Worm (Caenorhabditis elegans) whole organism, L1 larva: ENCODE results near the gene cyp-35B3.

Experiments
- aly-2 ChIP-seq: fragments of 150-350 bp; optimal IDR thresholded peaks from 2 replicates; lab custom pipeline; 2014; ENCODE audit warnings: missing biosample characterization, missing genetic modification characterization
- ama-1 ChIP-seq: fragments of 150-350 bp; optimal IDR thresholded peaks from 2 replicates; lab custom pipeline; 2014
- blmp-1 ChIP-seq: fragments of 150-350 bp; optimal IDR thresholded peaks from 2 replicates; lab custom pipeline; 2014; ENCODE audit warnings: missing biosample characterization, missing genetic modification characterization
- dpl-1 ChIP-seq, 3 experiments: fragments of 150-350 bp in 2 of 3; sonication (generic microtip) in 1 of 3; optimal IDR thresholded peaks; 2 replicates each; lab custom pipeline; 2014 to 2017; ENCODE audit warnings: missing biosample characterization in 3 of 3, missing genetic modification characterization in 3 of 3, missing genetic modification reagents in 3 of 3
- fos-1 ChIP-seq: fragments of 150-350 bp; optimal IDR thresholded peaks from 2 replicates; lab custom pipeline; 2014; ENCODE audit warnings: missing biosample characterization, missing genetic modification characterization
- hlh-17 ChIP-seq: fragments of 200-800 bp; sonication (Bioruptor generic); optimal IDR thresholded peaks from 2 replicates; lab custom pipeline; 2018; ENCODE audit warnings: missing genetic modification characterization, mild to moderate bottlenecking, missing compliant biosample characterization, moderate library complexity, borderline replicate concordance
- nhr-237 ChIP-seq: fragments of 150-350 bp; optimal IDR thresholded peaks from 2 replicates; lab custom pipeline; 2014; ENCODE audit warnings: missing biosample characterization, missing genetic modification characterization
- skn-1 ChIP-seq: fragments of 150-350 bp; optimal IDR thresholded peaks from 2 replicates; lab custom pipeline; 2014; ENCODE audit warnings: missing biosample characterization, missing genetic modification characterization
- snu-23 ChIP-seq: sonication (generic microtip); optimal IDR thresholded peaks from 2 replicates; lab custom pipeline; 2016; ENCODE audit warnings: missing genetic modification characterization, missing compliant biosample characterization
- tlp-1 ChIP-seq: fragments of 150-350 bp; optimal IDR thresholded peaks from 2 replicates; lab custom pipeline; 2014; ENCODE audit warnings: missing biosample characterization, missing genetic modification characterization
- unc-62 ChIP-seq: fragments of 150-350 bp; optimal IDR thresholded peaks from 2 replicates; lab custom pipeline; 2014; ENCODE audit warnings: missing biosample characterization, missing genetic modification reagents, missing genetic modification characterization
- unc-98 ChIP-seq: fragments of 200-800 bp; sonication (Bioruptor generic); IDR thresholded peaks from 2 replicates; pipeline ENCODE4 v1.3.6; 2022; ENCODE audit warnings: missing genetic modification characterization, missing compliant biosample characterization

- TF ChIP-seq nhr-237 (no peak), fos-1 (no peak), ama-1 (lab: Kevin White, UChicago) (no peak), aly-2 (tag; lab: Kevin White, UChicago) (no peak), tlp-1 (no peak), unc-62 (no peak), hlh-17 (no peak), dpl-1 (GFP tag; optimal IDR thresholded peaks at IDR 0.05; lab: Kevin White, UChicago) (no peak), blmp-1 (tag; lab: Kevin White, UChicago) (no peak), snu-23 (no peak), skn-1 (tag; lab: Kevin White, UChicago) (no peak), unc-98 (GFP tag; lab: Robert Waterston, UW) (no peak)
Observed at ce11 chrV:3970410-3970809, 25.3 kb downstream of the cyp-35B3 start, which contains the start of gene cyp-34A9.
